Fruit fly (Drosophila melanogaster) whole organism, embryonic: ENCODE data around the gene ninaC.
A peak's percentile ranks its signal among the peaks of the same experiment; 100 is the strongest.

Experiments
- Bteb2 ChIP-seq: fragments of 200-800 bp; sonication (Bioruptor generic); optimal IDR thresholded peaks from 2 replicates; lab custom pipeline; 2016; ENCODE audit warnings: missing biosample characterization, missing genetic modification characterization
- CG11247 ChIP-seq: fragments of 200-800 bp; sonication (Bioruptor generic); IDR thresholded peaks from 2 replicates; pipeline ENCODE4 v1.3.6; 2022; ENCODE audit warnings: missing biosample characterization, missing genetic modification characterization
- CG11504 ChIP-seq: fragments of 200-800 bp; sonication (Bioruptor generic); optimal IDR thresholded peaks from 3 replicates; lab custom pipeline; 2019; ENCODE audit warnings: missing biosample characterization, mild to moderate bottlenecking, missing genetic modification characterization, moderate library complexity
- CG1233 ChIP-seq: fragments of 200-800 bp; sonication (Bioruptor generic); optimal IDR thresholded peaks from 4 replicates; lab custom pipeline; 2018; ENCODE audit warnings: missing biosample characterization, mild to moderate bottlenecking, missing genetic modification characterization
- CG12659 ChIP-seq: fragments of 200-800 bp; sonication (Bioruptor generic); optimal IDR thresholded peaks from 3 replicates; lab custom pipeline; 2017; ENCODE audit warnings: mild to moderate bottlenecking, missing biosample characterization, missing genetic modification reagents, missing genetic modification characterization
- CG13624 ChIP-seq: fragments of 200-800 bp; sonication (Bioruptor generic); optimal IDR thresholded peaks from 2 replicates; lab custom pipeline; 2016; ENCODE audit warnings: missing biosample characterization, missing genetic modification characterization
- CG15601 ChIP-seq: fragments of 200-800 bp; sonication (Bioruptor generic); optimal IDR thresholded peaks from 3 replicates; lab custom pipeline; 2019; ENCODE audit warnings: missing biosample characterization, mild to moderate bottlenecking, missing genetic modification characterization, moderate library complexity
- CG17361 ChIP-seq: fragments of 200-800 bp; sonication (Bioruptor generic); IDR thresholded peaks from 3 replicates; pipeline ENCODE4 v1.3.6; 2022; ENCODE audit warnings: missing biosample characterization, missing genetic modification characterization
- CG17568 ChIP-seq: fragments of 200-800 bp; sonication (Bioruptor generic); optimal IDR thresholded peaks from 2 replicates; lab custom pipeline; 2018; ENCODE audit warnings: missing biosample characterization, mild to moderate bottlenecking, missing genetic modification characterization, moderate library complexity
- CG2129 ChIP-seq: fragments of 200-800 bp; sonication (Bioruptor generic); IDR thresholded peaks from 2 replicates; pipeline ENCODE4 v1.3.6; 2022; ENCODE audit warnings: missing biosample characterization, missing genetic modification characterization; ENCODE audit not compliant: partially characterized antibody
- CG34224 ChIP-seq: fragments of 200-800 bp; sonication (Bioruptor generic); IDR thresholded peaks from 3 replicates; pipeline ENCODE4 v1.3.6; 2022; ENCODE audit warnings: missing biosample characterization, missing genetic modification characterization; ENCODE audit not compliant: partially characterized antibody
- CG6272 ChIP-seq: fragments of 200-800 bp; sonication (Bioruptor generic); IDR thresholded peaks from 2 replicates; pipeline ENCODE4 v1.3.6; 2022; ENCODE audit warnings: missing biosample characterization, missing genetic modification characterization
- CG6791 ChIP-seq: fragments of 200-800 bp; sonication (Bioruptor generic); IDR thresholded peaks from 3 replicates; pipeline ENCODE4 v1.3.6; 2022; ENCODE audit warnings: missing biosample characterization, missing genetic modification characterization; ENCODE audit not compliant: partially characterized antibody
- CG6813 ChIP-seq: fragments of 200-800 bp; sonication (Bioruptor generic); optimal IDR thresholded peaks from 2 replicates; lab custom pipeline; 2017; ENCODE audit warnings: missing biosample characterization, missing genetic modification characterization, mild to moderate bottlenecking, moderate library complexity, missing genetic modification reagents
- CG8290 ChIP-seq, 3 experiments: fragments of 200-800 bp; sonication (Bioruptor generic); optimal IDR thresholded peaks; 2 replicates each; lab custom pipeline; 2016 to 2019; ENCODE audit warnings: missing biosample characterization in 3 of 3, missing genetic modification characterization in 3 of 3, mild to moderate bottlenecking in 2 of 3, moderate library complexity in 1 of 3
- CG8765 ChIP-seq: fragments of 200-800 bp; sonication (Bioruptor generic); IDR thresholded peaks from 2 replicates; pipeline ENCODE4 v1.3.6; 2022; ENCODE audit warnings: missing biosample characterization, missing genetic modification characterization
- CG9437 ChIP-seq: fragments of 200-800 bp; sonication (Bioruptor generic); optimal IDR thresholded peaks from 2 replicates; lab custom pipeline; 2018; ENCODE audit warnings: missing biosample characterization, mild to moderate bottlenecking, missing genetic modification characterization
- CG9932 ChIP-seq: fragments of 200-800 bp; sonication (Bioruptor generic); IDR thresholded peaks from 2 replicates; pipeline ENCODE4 v1.3.6; 2022; ENCODE audit warnings: missing biosample characterization, missing genetic modification characterization
- CTCF ChIP-seq: fragments of 200-800 bp; sonication (Bioruptor generic); optimal IDR thresholded peaks from 2 replicates; lab custom pipeline; 2017; ENCODE audit warnings: missing biosample characterization, mild to moderate bottlenecking, missing genetic modification characterization, moderate library complexity
- CoRest ChIP-seq: fragments of 200-800 bp; sonication (Bioruptor generic); optimal IDR thresholded peaks from 3 replicates; lab custom pipeline; 2018; ENCODE audit warnings: missing biosample characterization, mild to moderate bottlenecking, missing genetic modification characterization, moderate library complexity
- Dbx ChIP-seq: fragments of 200-800 bp; sonication (Bioruptor generic); IDR thresholded peaks from 3 replicates; pipeline ENCODE4 v1.3.6; 2022; ENCODE audit warnings: missing biosample characterization, missing genetic modification characterization
- Doc3 ChIP-seq: fragments of 200-800 bp; sonication (Bioruptor generic); IDR thresholded peaks from 3 replicates; pipeline ENCODE4 v1.3.6; 2022; ENCODE audit warnings: missing biosample characterization, missing genetic modification characterization; ENCODE audit not compliant: partially characterized antibody
- E2f2 ChIP-seq: fragments of 200-800 bp; sonication (Bioruptor generic); IDR thresholded peaks from 2 replicates; pipeline ENCODE4 v1.3.6; 2022; ENCODE audit warnings: missing biosample characterization, missing genetic modification characterization
- Elba2 ChIP-seq: fragments of 200-800 bp; sonication (Bioruptor generic); optimal IDR thresholded peaks from 3 replicates; lab custom pipeline; 2016; ENCODE audit warnings: missing biosample characterization, missing genetic modification characterization
- Ets65A ChIP-seq: fragments of 200-800 bp; sonication (Bioruptor generic); peaks from one replicate; lab custom pipeline; 2016; ENCODE audit warnings: missing biosample characterization, missing genetic modification characterization
- HmgZ ChIP-seq: fragments of 200-800 bp; sonication (Bioruptor generic); optimal IDR thresholded peaks from 2 replicates; lab custom pipeline; 2018; ENCODE audit warnings: missing biosample characterization, mild to moderate bottlenecking, missing genetic modification characterization
- MBD-R2 ChIP-seq: fragments of 200-800 bp; sonication (Bioruptor generic); IDR thresholded peaks from 2 replicates; pipeline ENCODE4 v1.3.6; 2022; ENCODE audit warnings: missing biosample characterization, missing genetic modification characterization
- Med ChIP-seq: fragments of 200-800 bp; sonication (Bioruptor generic); peaks from one replicate; lab custom pipeline; 2016; ENCODE audit warnings: missing biosample characterization, missing genetic modification characterization, mild to moderate bottlenecking, inconsistent platforms, moderate library complexity
- Mrtf ChIP-seq: fragments of 200-800 bp; sonication (Bioruptor generic); IDR thresholded peaks from 3 replicates; pipeline ENCODE4 v1.3.6; 2022; ENCODE audit warnings: missing biosample characterization, missing genetic modification characterization
- NC2β ChIP-seq: fragments of 200-800 bp; sonication (Bioruptor generic); optimal IDR thresholded peaks from 2 replicates; lab custom pipeline; 2016; ENCODE audit warnings: missing biosample characterization, missing genetic modification characterization
- NFAT ChIP-seq: fragments of 200-800 bp; sonication (Bioruptor generic); IDR thresholded peaks from 2 replicates; pipeline ENCODE4 v1.3.6; 2022; ENCODE audit warnings: missing biosample characterization, missing genetic modification characterization
- Neu2 ChIP-seq: fragments of 200-800 bp; sonication (Bioruptor generic); optimal IDR thresholded peaks from 3 replicates; lab custom pipeline; 2016; ENCODE audit warnings: missing biosample characterization, missing genetic modification characterization, borderline replicate concordance
- Vsx1 ChIP-seq: fragments of 200-800 bp; sonication (Bioruptor generic); optimal IDR thresholded peaks from 2 replicates; lab custom pipeline; 2017; ENCODE audit warnings: missing biosample characterization, mild to moderate bottlenecking, missing genetic modification characterization, missing genetic modification reagents
- ash1 ChIP-seq: fragments of 200-800 bp; sonication (Bioruptor generic); optimal IDR thresholded peaks from 2 replicates; lab custom pipeline; 2018; ENCODE audit warnings: missing biosample characterization, mild to moderate bottlenecking, missing genetic modification characterization
- dm ChIP-seq: fragments of 200-800 bp; sonication (Bioruptor generic); optimal IDR thresholded peaks from 3 replicates; lab custom pipeline; 2016; ENCODE audit warnings: missing biosample characterization, missing genetic modification characterization
- dpn ChIP-seq, 2 experiments: fragments of 200-800 bp; sonication (Bioruptor generic); optimal IDR thresholded peaks; 3 replicates each; lab custom pipeline; 2016; ENCODE audit warnings: missing biosample characterization in 2 of 2, missing genetic modification characterization in 2 of 2
- en ChIP-seq: fragments of 200-800 bp; sonication (Bioruptor generic); optimal IDR thresholded peaks from 2 replicates; lab custom pipeline; 2016; ENCODE audit warnings: missing biosample characterization, missing genetic modification characterization
- gfzf ChIP-seq: fragments of 200-800 bp; sonication (Bioruptor generic); optimal IDR thresholded peaks from 2 replicates; lab custom pipeline; 2016; ENCODE audit warnings: missing biosample characterization, mild to moderate bottlenecking, missing genetic modification characterization, moderate library complexity
- gsb ChIP-seq: fragments of 200-800 bp; sonication (Bioruptor generic); IDR thresholded peaks from 2 replicates; pipeline ENCODE4 v1.3.6; 2022; ENCODE audit warnings: missing biosample characterization, missing genetic modification characterization
- her ChIP-seq: fragments of 200-800 bp; sonication (Bioruptor generic); optimal IDR thresholded peaks from 2 replicates; lab custom pipeline; 2016; ENCODE audit warnings: missing biosample characterization, missing genetic modification characterization
- inv ChIP-seq: fragments of 200-800 bp; sonication (Bioruptor generic); IDR thresholded peaks from 2 replicates; pipeline ENCODE4 v1.3.6; 2022; ENCODE audit warnings: missing biosample characterization, missing genetic modification characterization; ENCODE audit not compliant: partially characterized antibody
- mirr ChIP-seq: fragments of 200-800 bp; sonication (Bioruptor generic); optimal IDR thresholded peaks from 3 replicates; lab custom pipeline; 2018; ENCODE audit warnings: missing biosample characterization, mild to moderate bottlenecking, missing genetic modification characterization
- nerfin-1 ChIP-seq: fragments of 200-800 bp; sonication (Bioruptor generic); optimal IDR thresholded peaks from 3 replicates; lab custom pipeline; 2019; ENCODE audit warnings: missing biosample characterization, mild to moderate bottlenecking, missing genetic modification characterization, moderate library complexity
- sens ChIP-seq: fragments of 200-800 bp; sonication (Bioruptor generic); peaks from one replicate; lab custom pipeline; 2016; ENCODE audit warnings: missing biosample characterization, missing genetic modification characterization
- slbo ChIP-seq: fragments of 200-800 bp; sonication (Bioruptor generic); IDR thresholded peaks from 2 replicates; pipeline ENCODE4 v1.3.6; 2022; ENCODE audit warnings: missing biosample characterization, missing genetic modification characterization
- sob ChIP-seq: fragments of 200-800 bp; sonication (Bioruptor generic); IDR thresholded peaks from 2 replicates; pipeline ENCODE4 v1.3.6; 2022; ENCODE audit warnings: missing biosample characterization, missing genetic modification characterization
- tup ChIP-seq: fragments of 200-800 bp; sonication (Bioruptor generic); optimal IDR thresholded peaks from 2 replicates; lab custom pipeline; 2016; ENCODE audit warnings: missing biosample characterization, mild to moderate bottlenecking, missing genetic modification characterization, moderate library complexity
- zen ChIP-seq: fragments of 200-800 bp; sonication (Bioruptor generic); optimal IDR thresholded peaks from 3 replicates; lab custom pipeline; 2018; ENCODE audit warnings: missing biosample characterization, mild to moderate bottlenecking, missing genetic modification characterization, moderate library complexity
- zfh1 ChIP-seq: fragments of 200-800 bp; sonication (Bioruptor generic); IDR thresholded peaks from 3 replicates; pipeline ENCODE4 v1.3.6; 2022; ENCODE audit warnings: missing biosample characterization, missing genetic modification characterization

Gene ninaC

DNA sequence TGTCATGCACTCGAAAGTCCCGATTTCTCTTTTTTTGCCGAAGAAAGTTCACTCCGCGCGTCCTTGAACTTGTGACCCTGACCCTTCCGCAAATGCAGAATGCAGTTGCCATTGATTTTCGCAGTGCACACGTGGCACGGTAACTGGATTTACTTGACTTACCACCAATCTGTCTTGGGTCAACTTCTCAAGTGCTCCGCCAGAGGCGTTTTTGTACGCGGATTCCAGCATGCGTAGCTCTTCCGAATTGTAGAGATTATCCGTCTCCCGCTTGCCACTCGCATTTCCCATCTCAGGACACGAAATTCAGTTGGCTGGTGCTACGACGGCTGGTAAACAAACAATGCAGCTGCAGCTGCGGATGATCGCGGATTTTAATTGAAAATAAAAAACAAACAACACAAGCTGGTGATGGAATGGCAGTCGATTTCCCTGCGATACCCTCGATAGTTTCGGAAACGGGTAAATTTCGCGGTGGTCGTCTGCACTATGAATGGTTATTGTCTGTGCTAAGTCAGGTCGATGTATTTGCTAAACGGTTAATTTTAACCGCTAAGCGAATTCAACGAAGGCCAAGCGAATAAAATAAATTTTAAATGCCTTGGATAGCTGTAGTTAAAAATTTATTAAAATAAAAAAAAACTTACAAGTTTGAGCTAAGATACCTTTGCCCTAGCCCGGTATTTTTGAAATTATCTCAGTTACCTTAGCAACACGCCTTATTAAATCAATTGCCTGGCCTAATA is 10.5 kb downstream of the ninaC start, which contains the start of the genes CG5149 and gudu (continued):
- TF ChIP-seq CoRest (tag; lab: Kevin White, UChicago) (peak; percentile 12), CG6272 (GFP tag; lab: Robert Waterston, UW) (peak; percentile 41; the same call in 1 of the 2 replicates), inv (GFP tag; lab: Robert Waterston, UW) (peak; percentile 89), CG13624 (GFP tag; lab: Kevin White, UChicago) (peak; percentile 2), gfzf (GFP tag; lab: Kevin White, UChicago) (peak; percentile 49), Doc3 (peak; percentile 83), zfh1 (GFP tag; lab: Robert Waterston, UW) (0 out of 3 replicates have a peak, but pooled peaks have one; percentile 21), CG17568 (GFP tag; lab: Kevin White, UChicago) (peak; percentile 36), CG6813 (GFP tag; lab: Kevin White, UChicago) (no peak), CTCF (GFP tag; lab: Kevin White, UChicago) (peak; percentile 87), nerfin-1 (tag; lab: Kevin White, UChicago) (peak; percentile 62), CG2129 (GFP tag; lab: Robert Waterston, UW) (peak; percentile 51), CG15601 (tag; lab: Kevin White, UChicago) (peak; percentile 49), CG34224 (GFP tag; lab: Robert Waterston, UW) (peak; percentile 83), sob (GFP tag; lab: Robert Waterston, UW) (peak; percentile 26; the same call in 1 of the 2 replicates), ash1 (GFP tag; lab: Kevin White, UChicago) (no peak), CG8765 (GFP tag; lab: Robert Waterston, UW) (peak; percentile 51), dm (peak; percentile 5), Med (GFP tag; lab: Kevin White, UChicago) (peak; percentile 87), Dbx (GFP tag; lab: Robert Waterston, UW) (0 out of 3 replicates have a peak, but pooled peaks have one; percentile 34), MBD-R2 (GFP tag; lab: Robert Waterston, UW) (peak; percentile 84), CG11504 (tag; lab: Kevin White, UChicago) (peak; percentile 70), CG12659 (GFP tag; lab: Kevin White, UChicago) (peak; percentile 65), Ets65A (GFP tag; lab: Kevin White, UChicago) (peak; percentile 49), Mrtf (no peak), CG9932 (peak; percentile 67), Bteb2 (GFP tag; lab: Kevin White, UChicago) (no peak), Neu2 (GFP tag; lab: Kevin White, UChicago) (peak; percentile 80), sens (GFP tag; lab: Kevin White, UChicago) (peak; percentile 93), CG17361 (GFP tag; lab: Robert Waterston, UW) (peak; percentile 52; the same call in 2 of the 3 replicates), CG9437 (no peak), her (GFP tag; lab: Kevin White, UChicago) (peak; percentile 2), CG6791 (GFP tag; lab: Robert Waterston, UW) (peak; percentile 96), NC2β (GFP tag; lab: Kevin White, UChicago) (peak; percentile 55), E2f2 (GFP tag; lab: Robert Waterston, UW) (peak; percentile 52), HmgZ (tag; lab: Kevin White, UChicago) (peak; percentile 46), gsb (no peak), slbo (GFP tag; lab: Robert Waterston, UW) (peak; percentile 26; the same call in 1 of the 2 replicates)

DNA sequence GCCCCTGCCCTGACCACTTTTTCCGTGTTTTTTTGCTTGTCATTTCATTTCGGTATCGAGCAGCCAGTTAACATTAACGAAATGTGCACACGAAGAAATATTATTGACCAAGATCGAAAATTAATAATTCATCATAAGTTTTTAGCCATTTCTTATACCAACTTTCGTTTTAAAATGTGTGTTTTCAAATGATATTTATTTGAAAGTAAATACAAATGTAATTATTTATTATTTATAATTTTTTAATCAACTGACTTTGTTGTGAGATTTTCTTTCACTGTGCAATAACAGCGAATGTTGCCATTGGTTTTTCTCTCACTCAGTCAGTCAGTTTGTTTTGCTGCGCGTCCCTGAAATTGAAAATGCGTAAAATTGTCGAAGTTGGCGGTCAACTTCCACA is 18.3 kb downstream of the ninaC start:
- TF ChIP-seq CG1233 (GFP tag; lab: Kevin White, UChicago) (no peak), tup (GFP tag; lab: Kevin White, UChicago) (no peak), CG11247 (GFP tag; lab: Robert Waterston, UW) (0 out of 2 replicates have a peak, but pooled peaks have one; percentile 22), NFAT (GFP tag; lab: Robert Waterston, UW) (no peak), NC2β (GFP tag; lab: Kevin White, UChicago) (no peak), zen (tag; lab: Kevin White, UChicago) (no peak), Ets65A (GFP tag; lab: Kevin White, UChicago) (no peak), CG8290 (GFP tag; optimal IDR thresholded peaks at IDR 0.05; lab: Kevin White, UChicago) (no peak), CG8290 (tag; optimal IDR thresholded peaks at IDR 0.05; lab: Kevin White, UChicago) (no peak), sob (GFP tag; lab: Robert Waterston, UW) (peak; percentile 58; the same call in 1 of the 2 replicates), mirr (GFP tag; lab: Kevin White, UChicago) (no peak), dpn (GFP tag; optimal IDR thresholded peaks at IDR 0.05; lab: Kevin White, UChicago) (peak in 1 of 2 experiments; percentile 44), en (GFP tag; lab: Kevin White, UChicago) (no peak), Elba2 (no peak), Vsx1 (peak; percentile 23), CG34224 (GFP tag; lab: Robert Waterston, UW) (no peak)
